Worm (Caenorhabditis elegans) whole organism, mixed stage, embryonic: ENCODE results near the gene cwc-15.

Experiments used
- ceh-43 ChIP-seq: fragments of 200-800 bp; sonication (Bioruptor generic); optimal IDR thresholded peaks from 2 replicates; lab custom pipeline; 2018; ENCODE audit warnings: mild to moderate bottlenecking, missing genetic modification characterization, moderate library complexity, missing compliant biosample characterization
- elt-3 ChIP-seq: fragments of 150-350 bp; optimal IDR thresholded peaks from 2 replicates; lab custom pipeline; 2014; ENCODE audit warnings: missing biosample characterization, missing genetic modification characterization
- mep-1 ChIP-seq: fragments of 150-350 bp; optimal IDR thresholded peaks from 2 replicates; lab custom pipeline; 2017; ENCODE audit warnings: missing biosample characterization, missing genetic modification reagents, missing genetic modification characterization, inconsistent platforms
- mls-2 ChIP-seq: sonication (generic microtip); optimal IDR thresholded peaks from 2 replicates; lab custom pipeline; 2016; ENCODE audit warnings: mild to moderate bottlenecking, missing genetic modification characterization, moderate library complexity, missing compliant biosample characterization
- nhr-237 ChIP-seq: fragments of 150-350 bp; optimal IDR thresholded peaks from 2 replicates; lab custom pipeline; 2014; ENCODE audit warnings: missing biosample characterization, missing genetic modification characterization
- pha-4 ChIP-seq: fragments of 150-350 bp; optimal IDR thresholded peaks from 2 replicates; lab custom pipeline; 2018; ENCODE audit warnings: missing biosample characterization, missing genetic modification reagents, missing genetic modification characterization
- unc-62 ChIP-seq: fragments of 150-350 bp; optimal IDR thresholded peaks from 2 replicates; lab custom pipeline; 2014; ENCODE audit warnings: missing biosample characterization, missing genetic modification reagents, missing genetic modification characterization
- ztf-11 ChIP-seq: fragments of 150-350 bp; optimal IDR thresholded peaks from 2 replicates; lab custom pipeline; 2014; ENCODE audit warnings: missing biosample characterization, missing genetic modification characterization

ce11 chrV:16036166-16036565, 13.0 kb downstream of the cwc-15 start, which contains the start of gene T10C6.10:
- no peak for TF ChIP-seq pha-4 (tag; lab: Kevin White, UChicago)
- TF ChIP-seq mls-2 (tag; lab: Kevin White, UChicago): no peak
- no peak for TF ChIP-seq unc-62 (GFP tag; lab: Kevin White, UChicago)
- no peak for TF ChIP-seq mep-1 (tag; lab: Kevin White, UChicago)
- no peak for TF ChIP-seq ztf-11 (tag; lab: Kevin White, UChicago)
- TF ChIP-seq ceh-43: no peak
- no peak for TF ChIP-seq nhr-237 (tag; lab: Kevin White, UChicago)
- TF ChIP-seq elt-3 (tag; lab: Kevin White, UChicago): no peak
